Worm (Caenorhabditis elegans): ENCODE data around the gene mig-22.

The mig-22 gene

DNA sequence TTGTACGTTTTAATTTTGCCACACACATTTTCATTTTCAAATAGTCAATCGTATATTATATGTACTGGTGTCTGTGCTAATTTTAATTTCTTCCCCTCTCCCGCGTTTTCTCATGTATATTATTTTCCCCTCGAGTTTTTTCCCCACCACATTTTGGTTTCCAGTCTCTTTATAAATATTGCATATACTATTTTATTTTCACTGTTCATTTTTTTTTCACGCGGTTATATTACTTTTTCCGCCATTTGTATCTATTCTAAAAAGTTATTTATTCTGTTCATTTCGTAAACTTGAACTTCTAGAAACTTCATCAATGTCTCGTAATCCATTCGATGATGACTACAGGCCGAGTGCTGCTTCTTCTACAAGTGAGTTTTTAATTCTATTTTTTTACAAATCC is 8.8 kb upstream of the mig-22 start, which contains the start of gene snap-29:
Gene snap-29, plus strand, starts transcription at position 301 of the 400 bp plus-strand sequence.
- no peak for TF ChIP-seq xbp-1 (tag; optimal IDR thresholded peaks at IDR 0.05)
- TF ChIP-seq fkh-8 (tag; optimal IDR thresholded peaks at IDR 0.05) = no peak
- TF ChIP-seq egl-13 (tag; optimal IDR thresholded peaks at IDR 0.05) = no peak
- no peak for TF ChIP-seq pag-3 (tag; optimal IDR thresholded peaks at IDR 0.05; ENCODE audit: borderline replicate concordance, insufficient read depth)
- no peak for TF ChIP-seq jun-1 (tag; optimal IDR thresholded peaks at IDR 0.05)
- TF ChIP-seq hpl-2 (GFP tag; optimal IDR thresholded peaks at IDR 0.05) = no peak
- no peak for TF ChIP-seq alr-1 (tag; optimal IDR thresholded peaks at IDR 0.05; ENCODE audit: borderline replicate concordance)
- TF ChIP-seq hlh-4 (tag; optimal IDR thresholded peaks at IDR 0.05) = no peak
- TF ChIP-seq nhr-12 (tag; optimal IDR thresholded peaks at IDR 0.05) = no peak
- no peak for TF ChIP-seq efl-1 (optimal IDR thresholded peaks at IDR 0.05)
- TF ChIP-seq efl-1 (GFP tag; optimal IDR thresholded peaks at IDR 0.05 in 1 of 2) = no peak
- TF ChIP-seq lin-15B (tag; optimal IDR thresholded peaks at IDR 0.05) = no peak
- no peak for TF ChIP-seq unc-30 (tag; optimal IDR thresholded peaks at IDR 0.05)
- TF ChIP-seq lin-13 (GFP tag; optimal IDR thresholded peaks at IDR 0.05) = no peak
- TF ChIP-seq nhr-47 (tag; optimal IDR thresholded peaks at IDR 0.05) = no peak

- TF ChIP-seq efl-1 (optimal IDR thresholded peaks at IDR 0.05) (no peak), efl-1 (GFP tag; optimal IDR thresholded peaks at IDR 0.05 in 1 of 2) (peak in 1 of 2 experiments; percentile 37), hlh-17 (GFP tag; optimal IDR thresholded peaks at IDR 0.05; ENCODE audit: borderline replicate concordance) (no peak), dpl-1 (GFP tag; optimal IDR thresholded peaks at IDR 0.05) (no peak), nhr-84 (tag; optimal IDR thresholded peaks at IDR 0.05) (no peak)
Measured at ce11 chrIII:8773375-8773774, 6.2 kb upstream of the mig-22 start.

DNA sequence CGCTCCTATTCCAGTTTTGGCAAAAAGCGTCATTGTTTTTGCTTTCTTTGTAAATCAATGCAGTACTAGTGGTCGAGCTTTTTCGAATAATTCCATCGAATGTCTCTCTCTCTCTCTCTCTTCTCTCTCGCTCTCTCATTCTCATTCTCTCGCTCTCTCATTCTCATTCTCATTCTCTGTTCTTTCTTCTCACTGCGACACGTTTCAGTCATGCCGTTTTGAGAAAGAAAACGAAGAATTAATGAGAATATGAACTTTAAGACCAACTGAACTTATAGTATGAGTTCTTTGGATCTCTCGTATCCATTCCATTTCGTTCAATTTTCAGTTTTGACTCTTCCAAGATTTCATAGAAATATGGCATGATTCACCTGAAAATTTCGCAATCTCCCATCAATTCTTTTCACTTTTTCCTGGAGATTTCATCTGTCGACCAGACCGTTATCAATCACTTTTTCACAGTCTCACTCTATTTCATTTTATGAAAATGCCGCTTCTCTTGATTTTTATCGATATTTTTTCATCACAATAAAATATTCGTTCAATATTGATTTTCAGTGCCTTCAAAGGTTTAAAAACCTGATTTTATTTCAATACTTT is 5.4 kb upstream of the mig-22 start:
- TF ChIP-seq unc-98 (GFP tag; IDR thresholded peaks at IDR 0.05) (no peak), F16B12.6 (tag; optimal IDR thresholded peaks at IDR 0.05) (no peak), fkh-8 (tag; optimal IDR thresholded peaks at IDR 0.05) (peak; percentile 58), ceh-90 (tag; optimal IDR thresholded peaks at IDR 0.05) (no peak), vab-15 (tag; optimal IDR thresholded peaks at IDR 0.05) (no peak), irx-1 (tag; optimal IDR thresholded peaks at IDR 0.05) (no peak), mep-1 (tag; optimal IDR thresholded peaks at IDR 0.05) (no peak), fos-1 (tag; optimal IDR thresholded peaks at IDR 0.05) (no peak), mab-9 (GFP tag; IDR thresholded peaks at IDR 0.05) (no peak), nhr-47 (tag; optimal IDR thresholded peaks at IDR 0.05) (no peak), ets-5 (GFP tag; IDR thresholded peaks at IDR 0.05) (no peak), C34B4.2 (tag; optimal IDR thresholded peaks at IDR 0.05) (no peak), nhr-76 (tag; optimal IDR thresholded peaks at IDR 0.05) (no peak), nhr-71 (tag; optimal IDR thresholded peaks at IDR 0.05) (peak; percentile 29), ceh-8 (GFP tag; optimal IDR thresholded peaks at IDR 0.05) (no peak), skn-1 (tag; optimal IDR thresholded peaks at IDR 0.05) (no peak), blmp-1 (tag; optimal IDR thresholded peaks at IDR 0.05) (peak; percentile 84), swsn-7 (tag; optimal IDR thresholded peaks at IDR 0.05) (no peak), mef-2 (tag; optimal IDR thresholded peaks at IDR 0.05) (no peak), dsc-1 (tag; optimal IDR thresholded peaks at IDR 0.05) (peak; percentile 5), rnt-1 (tag; optimal IDR thresholded peaks at IDR 0.05) (no peak), efl-1 (optimal IDR thresholded peaks at IDR 0.05) (peak in 1 of 2 experiments; percentile 8), efl-1 (GFP tag; optimal IDR thresholded peaks at IDR 0.05 in 1 of 2) (no peak), lin-35 (GFP tag; optimal IDR thresholded peaks at IDR 0.05) (peak in 1 of 2 experiments; percentile 2), lin-14 (GFP tag; optimal IDR thresholded peaks at IDR 0.05) (peak; percentile 55), C04F5.9 (tag; optimal IDR thresholded peaks at IDR 0.05) (no peak), unc-130 (tag; optimal IDR thresholded peaks at IDR 0.05) (no peak), snpc-4 (tag; optimal IDR thresholded peaks at IDR 0.05) (no peak), nhr-237 (tag; optimal IDR thresholded peaks at IDR 0.05) (no peak), dpl-1 (GFP tag; optimal IDR thresholded peaks at IDR 0.05) (no peak), hlh-4 (tag; optimal IDR thresholded peaks at IDR 0.05) (no peak), zip-4 (GFP tag; optimal IDR thresholded peaks at IDR 0.05) (peak; percentile 30), pax-3 (tag; optimal IDR thresholded peaks at IDR 0.05) (peak; percentile 2), nhr-12 (tag; optimal IDR thresholded peaks at IDR 0.05) (no peak), egl-27 (tag; optimal IDR thresholded peaks at IDR 0.05) (no peak)

Measured in whole organism, L1 larva.